Worm (Caenorhabditis elegans) whole organism, L1 larva: ENCODE data around the gene Y41C4A.22.

Experiments used
- C04F5.9 ChIP-seq: sonication (generic microtip); optimal IDR thresholded peaks from 2 replicates; lab custom pipeline; 2016; ENCODE audit warnings: missing genetic modification characterization, missing compliant biosample characterization
- C34B4.2 ChIP-seq: sonication (generic microtip); optimal IDR thresholded peaks from 2 replicates; lab custom pipeline; 2017; ENCODE audit warnings: mild to moderate bottlenecking, missing genetic modification characterization, missing compliant biosample characterization
- aly-2 ChIP-seq: fragments of 150-350 bp; optimal IDR thresholded peaks from 2 replicates; lab custom pipeline; 2014; ENCODE audit warnings: missing biosample characterization, missing genetic modification characterization
- blmp-1 ChIP-seq: fragments of 150-350 bp; optimal IDR thresholded peaks from 2 replicates; lab custom pipeline; 2014; ENCODE audit warnings: missing biosample characterization, missing genetic modification characterization
- ceh-8 ChIP-seq: fragments of 200-800 bp; sonication (Bioruptor generic); optimal IDR thresholded peaks from 2 replicates; lab custom pipeline; 2018; ENCODE audit warnings: mild to moderate bottlenecking, missing genetic modification characterization, moderate library complexity, missing compliant biosample characterization
- ceh-82 ChIP-seq, 3 experiments: fragments of 150-350 bp in 1 of 3; sonication (generic microtip) in 2 of 3; optimal IDR thresholded peaks; 2 replicates each; lab custom pipeline; 2014 to 2017; ENCODE audit warnings: missing biosample characterization in 3 of 3, missing genetic modification characterization in 3 of 3
- ceh-88 ChIP-seq: fragments of 200-800 bp; sonication (Bioruptor generic); IDR thresholded peaks from 2 replicates; pipeline ENCODE4 v1.3.6; 2022; ENCODE audit warnings: missing genetic modification characterization, missing compliant biosample characterization
- ceh-90 ChIP-seq: sonication (generic microtip); optimal IDR thresholded peaks from 2 replicates; lab custom pipeline; 2016; ENCODE audit warnings: missing genetic modification characterization, missing compliant biosample characterization
- dpl-1 ChIP-seq, 3 experiments: fragments of 150-350 bp in 2 of 3; sonication (generic microtip) in 1 of 3; optimal IDR thresholded peaks; 2 replicates each; lab custom pipeline; 2014 to 2017; ENCODE audit warnings: missing biosample characterization in 3 of 3, missing genetic modification characterization in 3 of 3, missing genetic modification reagents in 3 of 3
- efl-1 ChIP-seq, 4 experiments: fragments of 150-350 bp; optimal IDR thresholded peaks in 3 of 4; peaks in 1 of 4; 1 replicate in 1 of 4; 2 replicates in 3 of 4; lab custom pipeline; 2014; ENCODE audit warnings: missing biosample characterization in 2 of 4, missing genetic modification characterization in 2 of 4, missing genetic modification reagents in 2 of 4
- elt-2 ChIP-seq: sonication (generic microtip); optimal IDR thresholded peaks from 2 replicates; lab custom pipeline; 2016; ENCODE audit warnings: missing genetic modification characterization, mild to moderate bottlenecking, inconsistent platforms, missing compliant biosample characterization, missing genetic modification reagents
- elt-3 ChIP-seq, 6 experiments: fragments of 150-350 bp in 1 of 6; sonication (generic microtip); optimal IDR thresholded peaks; 2 replicates each; lab custom pipeline; 2017 to 2018; ENCODE audit warnings: missing biosample characterization in 6 of 6, missing genetic modification characterization in 6 of 6, inconsistent platforms in 1 of 6
- fkh-4 ChIP-seq: sonication (generic microtip); optimal IDR thresholded peaks from 2 replicates; lab custom pipeline; 2016; ENCODE audit warnings: missing compliant biosample characterization, missing genetic modification characterization, borderline replicate concordance
- fos-1 ChIP-seq: fragments of 150-350 bp; optimal IDR thresholded peaks from 2 replicates; lab custom pipeline; 2014; ENCODE audit warnings: missing biosample characterization, missing genetic modification characterization
- grh-1 ChIP-seq: fragments of 200-800 bp; sonication (Bioruptor generic); IDR thresholded peaks from 2 replicates; pipeline ENCODE4 v1.3.6; 2022; ENCODE audit warnings: missing genetic modification reagents, missing genetic modification characterization, missing compliant biosample characterization
- hlh-17 ChIP-seq: fragments of 200-800 bp; sonication (Bioruptor generic); optimal IDR thresholded peaks from 2 replicates; lab custom pipeline; 2018; ENCODE audit warnings: missing genetic modification characterization, mild to moderate bottlenecking, missing compliant biosample characterization, moderate library complexity, borderline replicate concordance
- hpl-2 ChIP-seq: fragments of 150-350 bp; optimal IDR thresholded peaks from 2 replicates; lab custom pipeline; 2014; ENCODE audit warnings: missing biosample characterization, missing genetic modification reagents, missing genetic modification characterization
- irx-1 ChIP-seq: sonication (generic microtip); optimal IDR thresholded peaks from 2 replicates; lab custom pipeline; 2016; ENCODE audit warnings: missing genetic modification characterization, missing compliant biosample characterization
- isw-1 ChIP-seq: fragments of 200-800 bp; sonication (Bioruptor generic); IDR thresholded peaks from 2 replicates; pipeline ENCODE4 v1.3.6; 2022; ENCODE audit warnings: missing genetic modification characterization, missing compliant biosample characterization
- lin-13 ChIP-seq: fragments of 150-350 bp; optimal IDR thresholded peaks from 2 replicates; lab custom pipeline; 2014; ENCODE audit warnings: missing biosample characterization, missing genetic modification reagents, missing genetic modification characterization
- lin-14 ChIP-seq: fragments of 200-800 bp; sonication (Bioruptor generic); optimal IDR thresholded peaks from 2 replicates; lab custom pipeline; 2018; ENCODE audit warnings: mild to moderate bottlenecking, missing genetic modification characterization, moderate library complexity, missing compliant biosample characterization
- lin-15B ChIP-seq: fragments of 150-350 bp; sonication (generic microtip); optimal IDR thresholded peaks from 3 replicates; lab custom pipeline; 2014; ENCODE audit warnings: missing biosample characterization, missing genetic modification characterization
- lin-35 ChIP-seq, 2 experiments: fragments of 150-350 bp; optimal IDR thresholded peaks; 2 replicates each; lab custom pipeline; 2014; ENCODE audit warnings: missing biosample characterization in 2 of 2, missing genetic modification characterization in 2 of 2, missing genetic modification reagents in 2 of 2
- lir-3 ChIP-seq: sonication (generic microtip); optimal IDR thresholded peaks from 2 replicates; lab custom pipeline; 2016; ENCODE audit warnings: mild to moderate bottlenecking, missing genetic modification characterization, moderate library complexity, missing compliant biosample characterization; ENCODE audit not compliant: poor library complexity
- mef-2 ChIP-seq: fragments of 150-350 bp; optimal IDR thresholded peaks from 2 replicates; lab custom pipeline; 2014; ENCODE audit warnings: missing biosample characterization, missing genetic modification characterization
- nhr-11 ChIP-seq: fragments of 150-350 bp; optimal IDR thresholded peaks from 2 replicates; lab custom pipeline; 2014; ENCODE audit warnings: missing biosample characterization, missing genetic modification characterization
- nhr-12 ChIP-seq: sonication (generic microtip); optimal IDR thresholded peaks from 2 replicates; lab custom pipeline; 2017; ENCODE audit warnings: missing biosample characterization, missing genetic modification characterization
- nhr-47 ChIP-seq: sonication (generic microtip); optimal IDR thresholded peaks from 2 replicates; lab custom pipeline; 2016; ENCODE audit warnings: mild to moderate bottlenecking, missing genetic modification characterization, moderate library complexity, missing compliant biosample characterization
- nhr-76 ChIP-seq: sonication (generic microtip); optimal IDR thresholded peaks from 2 replicates; lab custom pipeline; 2017; ENCODE audit warnings: missing biosample characterization, missing genetic modification characterization
- nhr-77 ChIP-seq: fragments of 150-350 bp; optimal IDR thresholded peaks from 2 replicates; lab custom pipeline; 2014; ENCODE audit warnings: missing biosample characterization, missing genetic modification characterization
- nhr-84 ChIP-seq: sonication (generic microtip); optimal IDR thresholded peaks from 2 replicates; lab custom pipeline; 2017; ENCODE audit warnings: missing biosample characterization, missing genetic modification characterization
- nhr-85 ChIP-seq: sonication (generic microtip); peaks from one replicate; lab custom pipeline; 2016; ENCODE audit warnings: missing genetic modification characterization, inconsistent platforms, missing compliant biosample characterization
- pax-3 ChIP-seq: fragments of 200-800 bp; sonication (Bioruptor generic); optimal IDR thresholded peaks from 2 replicates; lab custom pipeline; 2018; ENCODE audit warnings: mild to moderate bottlenecking, missing genetic modification characterization, moderate library complexity, missing compliant biosample characterization
- sptf-1 ChIP-seq: fragments of 150-350 bp; optimal IDR thresholded peaks from 2 replicates; lab custom pipeline; 2014; ENCODE audit warnings: missing biosample characterization, missing genetic modification characterization
- tlp-1 ChIP-seq: fragments of 150-350 bp; optimal IDR thresholded peaks from 2 replicates; lab custom pipeline; 2014; ENCODE audit warnings: missing biosample characterization, missing genetic modification characterization
- unc-130 ChIP-seq: fragments of 150-350 bp; optimal IDR thresholded peaks from 2 replicates; lab custom pipeline; 2017; ENCODE audit warnings: missing biosample characterization, missing genetic modification characterization, inconsistent platforms
- unc-30 ChIP-seq: sonication (generic microtip); optimal IDR thresholded peaks from 2 replicates; lab custom pipeline; 2017; ENCODE audit warnings: missing biosample characterization, missing genetic modification characterization
- unc-98 ChIP-seq: fragments of 200-800 bp; sonication (Bioruptor generic); IDR thresholded peaks from 2 replicates; pipeline ENCODE4 v1.3.6; 2022; ENCODE audit warnings: missing genetic modification characterization, missing compliant biosample characterization
- zip-4 ChIP-seq: fragments of 200-800 bp; sonication (Bioruptor generic); optimal IDR thresholded peaks from 2 replicates; lab custom pipeline; 2018; ENCODE audit warnings: mild to moderate bottlenecking, missing genetic modification characterization, moderate library complexity, missing compliant biosample characterization
- ztf-4 ChIP-seq: fragments of 150-350 bp; optimal IDR thresholded peaks from 2 replicates; lab custom pipeline; 2014; ENCODE audit warnings: missing biosample characterization, missing genetic modification characterization

The Y41C4A.22 gene

DNA sequence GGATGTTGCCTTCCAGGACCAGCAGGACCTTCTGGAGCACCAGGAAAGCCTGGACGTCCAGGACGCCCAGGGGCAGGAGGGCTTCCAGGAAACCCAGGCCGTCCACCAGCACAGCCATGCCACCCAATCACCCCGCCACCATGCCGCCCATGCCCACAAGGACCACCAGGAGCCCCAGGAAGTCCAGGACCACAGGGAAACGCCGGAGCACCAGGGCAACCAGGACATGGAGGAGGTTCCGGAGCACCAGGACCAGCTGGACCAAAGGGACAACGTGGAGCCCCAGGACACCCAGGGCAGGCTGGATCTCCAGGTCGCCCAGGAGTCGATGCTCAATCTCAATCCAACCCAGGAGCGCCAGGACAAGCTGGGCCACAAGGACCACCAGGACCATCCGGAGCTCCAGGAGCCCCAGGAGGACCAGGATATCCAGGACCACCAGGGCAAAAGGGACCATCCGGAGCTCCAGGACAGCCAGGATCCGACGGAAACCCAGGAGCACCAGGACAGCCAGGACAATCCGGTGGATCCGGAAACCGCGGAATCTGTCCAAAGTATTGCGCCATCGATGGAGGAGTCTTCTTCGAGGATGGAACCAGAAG is 9.4 kb downstream of the Y41C4A.22 start:
- TF ChIP-seq lin-35 (GFP tag; optimal IDR thresholded peaks at IDR 0.05; lab: Kevin White, UChicago) (no peak), lin-15B (tag; lab: Kevin White, UChicago) (no peak), hlh-17 (GFP tag; lab: Kevin White, UChicago) (no peak), tlp-1 (tag; lab: Kevin White, UChicago) (no peak), hpl-2 (GFP tag; lab: Kevin White, UChicago) (no peak), nhr-47 (tag; lab: Kevin White, UChicago) (no peak)

DNA sequence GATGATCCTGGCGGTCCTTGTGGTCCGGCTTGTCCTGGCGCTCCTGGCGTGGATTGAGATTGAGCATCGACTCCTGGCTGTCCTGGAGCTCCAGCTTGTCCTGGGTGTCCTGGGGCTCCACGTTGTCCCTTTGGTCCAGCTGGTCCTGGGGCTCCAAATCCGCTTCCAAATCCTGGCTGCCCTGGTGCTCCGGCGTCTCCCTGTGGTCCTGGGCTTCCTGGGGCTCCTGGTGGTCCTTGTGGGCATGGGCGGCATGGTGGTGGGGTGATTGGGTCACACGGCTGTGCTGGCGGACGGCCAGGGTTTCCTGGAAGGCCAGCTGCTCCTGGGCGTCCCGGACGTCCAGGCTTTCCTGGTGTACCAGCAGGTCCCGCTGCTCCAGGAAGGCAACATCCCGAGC is 10.9 kb downstream of the Y41C4A.22 start:
- TF ChIP-seq ceh-8 (GFP tag; lab: Kevin White, UChicago) (peak; percentile 40), C34B4.2 (tag; lab: Kevin White, UChicago) (no peak)

DNA sequence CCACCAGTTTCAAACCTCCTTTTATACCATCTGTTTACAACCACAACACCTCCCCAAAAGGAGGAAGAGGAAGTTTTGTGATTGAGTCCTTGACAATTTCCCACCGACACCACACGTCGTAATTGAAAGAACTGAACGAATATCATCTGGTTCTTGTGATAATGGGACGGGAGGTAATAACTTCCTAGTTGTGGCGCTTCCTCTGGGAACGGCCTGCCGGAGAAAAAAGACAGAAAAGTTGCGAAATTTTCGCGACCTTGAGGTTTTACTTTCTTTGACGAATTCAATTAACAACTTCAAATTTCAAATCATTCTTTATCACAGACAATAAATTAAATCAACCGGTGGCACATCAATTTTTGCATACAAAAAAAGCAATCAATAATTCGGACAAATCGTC is 11.6 kb downstream of the Y41C4A.22 start, which contains the start of gene col-96:
Gene col-96 (minus strand): TSS at position 101 of the 400 bp plus-strand sequence.
- peak; percentile 15 for TF ChIP-seq blmp-1 (tag; lab: Kevin White, UChicago)
- TF ChIP-seq unc-30 (tag; lab: Kevin White, UChicago), result no peak

DNA sequence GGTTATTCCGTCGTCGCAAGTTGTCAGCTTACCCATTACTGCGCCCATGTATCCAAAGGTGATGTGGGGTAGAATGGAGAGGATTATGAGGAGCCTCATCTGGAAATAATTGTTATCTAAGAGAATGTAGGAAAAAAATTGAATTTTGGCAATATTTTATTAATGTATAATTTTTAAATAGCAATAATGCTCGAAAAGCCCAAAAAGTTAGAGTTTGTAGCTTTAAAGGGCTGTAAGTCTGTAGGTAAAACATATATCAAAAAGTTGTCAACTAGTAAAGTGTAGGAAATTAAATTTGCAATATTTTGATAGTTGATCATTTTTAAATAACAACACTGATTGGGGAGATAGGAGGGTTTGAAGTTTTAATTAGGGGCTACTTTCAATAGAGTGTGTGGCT is 13.6 kb downstream of the Y41C4A.22 start, which contains the start of gene Y41C4A.8:
Gene Y41C4A.8 (minus strand): TSS at position 101 of the 400 bp plus-strand sequence.
- TF ChIP-seq ceh-82 (tag; optimal IDR thresholded peaks at IDR 0.05; lab: Kevin White, UChicago), result no peak
- no peak for TF ChIP-seq fos-1 (tag; lab: Kevin White, UChicago)

DNA sequence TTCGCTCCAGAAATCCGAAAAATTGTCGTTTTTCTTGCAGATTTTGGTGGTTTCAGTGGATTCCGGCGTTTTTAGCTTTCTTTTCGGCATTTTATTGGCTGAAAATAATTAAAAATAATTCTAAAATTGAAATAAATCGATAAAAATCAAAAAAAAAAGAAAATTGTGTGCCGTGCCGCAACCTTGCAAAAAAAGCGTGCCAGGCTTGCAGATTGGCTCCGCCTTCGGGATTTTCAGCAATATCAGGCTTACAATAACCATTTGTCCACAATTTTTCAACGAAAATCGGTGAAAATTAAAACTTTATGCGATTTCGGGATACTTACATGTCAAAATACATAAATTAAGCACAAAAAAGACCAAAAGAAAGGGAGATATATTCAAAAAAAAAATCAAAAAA is 23.5 kb downstream of the Y41C4A.22 start, which contains the start of gene Y41C4A.9:
Gene Y41C4A.9 (minus strand): TSS at position 98 of the 400 bp plus-strand sequence.
- TF ChIP-seq isw-1 (GFP tag; lab: Robert Waterston, UW) (no peak), pax-3 (tag; lab: Kevin White, UChicago) (no peak), elt-2 (tag; lab: Kevin White, UChicago) (no peak), unc-130 (tag; lab: Kevin White, UChicago) (no peak), lin-35 (GFP tag; optimal IDR thresholded peaks at IDR 0.05; lab: Kevin White, UChicago) (no peak), dpl-1 (GFP tag; optimal IDR thresholded peaks at IDR 0.05; lab: Kevin White, UChicago) (peak in 1 of 3 experiments; percentile 22), nhr-85 (tag; lab: Kevin White, UChicago) (peak; percentile 73), efl-1 (optimal IDR thresholded peaks at IDR 0.05; lab: Kevin White, UChicago) (peak; percentile 29 to 58), efl-1 (GFP tag; optimal IDR thresholded peaks at IDR 0.05 in 1 of 2; lab: Kevin White, UChicago) (peak; percentile 10 to 87), irx-1 (tag; lab: Kevin White, UChicago) (no peak)

DNA sequence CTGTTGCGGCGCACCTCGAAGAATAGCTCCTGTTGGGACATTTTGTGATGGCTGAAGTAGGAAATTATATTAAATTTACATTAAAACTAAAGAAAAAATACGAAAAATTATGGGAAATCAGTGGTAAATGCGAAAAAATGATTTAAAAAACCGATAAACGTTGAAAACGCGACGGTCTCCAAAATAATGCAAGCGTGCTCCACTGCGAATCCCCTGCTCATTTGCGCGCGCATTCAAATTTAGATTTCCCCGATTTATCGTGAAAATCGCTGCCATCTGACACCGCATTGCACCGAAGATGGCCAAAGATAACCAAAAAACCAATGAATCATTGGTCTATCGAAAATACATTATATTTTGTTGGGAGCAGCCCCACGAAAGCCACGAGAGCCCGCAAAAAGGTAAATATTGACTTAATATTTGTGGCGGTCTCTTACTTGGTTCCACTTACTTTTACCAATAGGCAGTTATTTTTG is 24.4 kb downstream of the Y41C4A.22 start, which contains the start of the genes elb-1 and Y41C4A.11:
Gene elb-1 (minus strand): TSS at position 51 of the 476 bp plus-strand sequence.
Gene Y41C4A.11 (plus strand): TSS at position 461 of the 476 bp plus-strand sequence.
- peak in 2 of 6 experiments; percentile 8 to 30 for TF ChIP-seq elt-3 (tag; optimal IDR thresholded peaks at IDR 0.05; lab: Kevin White, UChicago)
- TF ChIP-seq lin-13 (GFP tag; lab: Kevin White, UChicago), result peak; percentile 49
- TF ChIP-seq zip-4 (GFP tag; lab: Kevin White, UChicago), result no peak
- TF ChIP-seq grh-1 (GFP tag; lab: Robert Waterston, UW), result peak; percentile 67
- no peak for TF ChIP-seq nhr-11 (tag; lab: Kevin White, UChicago)
- TF ChIP-seq nhr-84 (tag; lab: Kevin White, UChicago), result no peak
- no peak for TF ChIP-seq mef-2 (tag; lab: Kevin White, UChicago)
- no peak for TF ChIP-seq unc-98 (GFP tag; lab: Robert Waterston, UW)
- peak; percentile 1 for TF ChIP-seq aly-2
- peak; percentile 3 for TF ChIP-seq C04F5.9 (tag; lab: Kevin White, UChicago)
- TF ChIP-seq fkh-4 (tag; lab: Kevin White, UChicago), result no peak
- TF ChIP-seq ceh-90 (tag; lab: Kevin White, UChicago), result no peak
- no peak for TF ChIP-seq ztf-4 (tag; lab: Kevin White, UChicago)
- no peak for TF ChIP-seq C34B4.2 (tag; lab: Kevin White, UChicago)
- TF ChIP-seq lir-3 (tag; lab: Kevin White, UChicago), result no peak
- no peak for TF ChIP-seq nhr-12 (tag; lab: Kevin White, UChicago)
- peak; percentile 98 to 99 for TF ChIP-seq efl-1 (optimal IDR thresholded peaks at IDR 0.05; lab: Kevin White, UChicago)
- peak; percentile 100 for TF ChIP-seq efl-1 (GFP tag; optimal IDR thresholded peaks at IDR 0.05 in 1 of 2; lab: Kevin White, UChicago)
- TF ChIP-seq hlh-17 (GFP tag; lab: Kevin White, UChicago), result no peak
- no peak for TF ChIP-seq sptf-1 (tag; lab: Kevin White, UChicago)
- TF ChIP-seq ceh-88, result no peak
- TF ChIP-seq nhr-77 (tag; lab: Kevin White, UChicago), result peak; percentile 92
- no peak for TF ChIP-seq nhr-76 (tag; lab: Kevin White, UChicago)
- no peak for TF ChIP-seq lin-14 (GFP tag; lab: Kevin White, UChicago)
